Worm (Caenorhabditis elegans) whole organism, L1 larva: ENCODE measurements around the gene clec-26.

ENCODE experiments used
- Y116A8C.19 ChIP-seq: sonication (generic microtip); optimal IDR thresholded peaks from 2 replicates; lab custom pipeline; 2016; ENCODE audit warnings: missing compliant biosample characterization, missing genetic modification characterization, borderline replicate concordance
- ama-1 ChIP-seq: fragments of 150-350 bp; optimal IDR thresholded peaks from 2 replicates; lab custom pipeline; 2014
- ceh-8 ChIP-seq: fragments of 200-800 bp; sonication (Bioruptor generic); optimal IDR thresholded peaks from 2 replicates; lab custom pipeline; 2018; ENCODE audit warnings: mild to moderate bottlenecking, missing genetic modification characterization, moderate library complexity, missing compliant biosample characterization
- ceh-88 ChIP-seq: fragments of 200-800 bp; sonication (Bioruptor generic); IDR thresholded peaks from 2 replicates; pipeline ENCODE4 v1.3.6; 2022; ENCODE audit warnings: missing genetic modification characterization, missing compliant biosample characterization
- fkh-10 ChIP-seq: sonication (generic microtip); optimal IDR thresholded peaks from 2 replicates; lab custom pipeline; 2017; ENCODE audit warnings: missing biosample characterization, missing genetic modification reagents, missing genetic modification characterization
- lin-39 ChIP-seq: fragments of 150-350 bp; optimal IDR thresholded peaks from 2 replicates; lab custom pipeline; 2014; ENCODE audit warnings: missing biosample characterization, missing genetic modification reagents, missing genetic modification characterization
- mdl-1 ChIP-seq, 2 experiments: fragments of 150-350 bp; optimal IDR thresholded peaks; 2 replicates each; lab custom pipeline; 2014 to 2017; ENCODE audit warnings: missing biosample characterization in 2 of 2, missing genetic modification characterization in 2 of 2, inconsistent platforms in 1 of 2
- nhr-76 ChIP-seq: sonication (generic microtip); optimal IDR thresholded peaks from 2 replicates; lab custom pipeline; 2017; ENCODE audit warnings: missing biosample characterization, missing genetic modification characterization
- nhr-77 ChIP-seq: fragments of 150-350 bp; optimal IDR thresholded peaks from 2 replicates; lab custom pipeline; 2014; ENCODE audit warnings: missing biosample characterization, missing genetic modification characterization
- nhr-90 ChIP-seq: sonication (generic microtip); optimal IDR thresholded peaks from 2 replicates; lab custom pipeline; 2016; ENCODE audit warnings: mild to moderate bottlenecking, missing genetic modification characterization, missing compliant biosample characterization; ENCODE audit not compliant: poor library complexity
- pqm-1 ChIP-seq: sonication (generic microtip); optimal IDR thresholded peaks from 3 replicates; lab custom pipeline; 2017; ENCODE audit warnings: missing biosample characterization, missing genetic modification characterization

- TF ChIP-seq mdl-1 (tag; optimal IDR thresholded peaks at IDR 0.05; lab: Kevin White, UChicago) (no peak), pqm-1 (tag; lab: Kevin White, UChicago) (no peak), Y116A8C.19 (no peak), ceh-8 (GFP tag; lab: Kevin White, UChicago) (no peak), fkh-10 (GFP tag; lab: Kevin White, UChicago) (no peak), ama-1 (lab: Kevin White, UChicago) (no peak), nhr-77 (tag; lab: Kevin White, UChicago) (no peak), ceh-88 (GFP tag; lab: Robert Waterston, UW) (no peak), nhr-90 (no peak), lin-39 (no peak), nhr-76 (tag; lab: Kevin White, UChicago) (no peak)
Observed at ce11 chrV:16880679-16881078, 32.3 kb downstream of the clec-26 start, which contains the start of gene F09C6.14.
